Worm (Caenorhabditis elegans) whole organism, L2 larva: Measurements from ENCODE around the gene T15B7.8.

ENCODE experiments used
- F13H6.1 ChIP-seq: sonication (generic microtip); optimal IDR thresholded peaks from 2 replicates; lab custom pipeline; 2016; ENCODE audit warnings: missing genetic modification characterization, missing compliant biosample characterization
- aly-2 ChIP-seq: fragments of 150-350 bp; optimal IDR thresholded peaks from 2 replicates; lab custom pipeline; 2014; ENCODE audit warnings: missing biosample characterization, missing genetic modification characterization
- nhr-10 ChIP-seq: sonication (generic microtip); optimal IDR thresholded peaks from 2 replicates; lab custom pipeline; 2017; ENCODE audit warnings: missing biosample characterization, missing genetic modification characterization
- nhr-11 ChIP-seq: fragments of 150-350 bp; optimal IDR thresholded peaks from 2 replicates; lab custom pipeline; 2014; ENCODE audit warnings: missing biosample characterization, missing genetic modification characterization
- nhr-21 ChIP-seq: fragments of 150-350 bp; optimal IDR thresholded peaks from 2 replicates; lab custom pipeline; 2014; ENCODE audit warnings: missing biosample characterization, missing genetic modification characterization
- unc-39 ChIP-seq: fragments of 150-350 bp; optimal IDR thresholded peaks from 2 replicates; lab custom pipeline; 2014; ENCODE audit warnings: missing biosample characterization, missing genetic modification characterization
- unc-62 ChIP-seq: fragments of 150-350 bp; optimal IDR thresholded peaks from 2 replicates; lab custom pipeline; 2014; ENCODE audit warnings: missing biosample characterization, missing genetic modification reagents, missing genetic modification characterization
- ztf-11 ChIP-seq: sonication (generic microtip); optimal IDR thresholded peaks from 2 replicates; lab custom pipeline; 2017; ENCODE audit warnings: missing biosample characterization, missing genetic modification characterization
- ztf-4 ChIP-seq: fragments of 150-350 bp; optimal IDR thresholded peaks from 2 replicates; lab custom pipeline; 2014; ENCODE audit warnings: missing biosample characterization, missing genetic modification characterization

ce11 chrV:6799564-6799963 is 22.0 kb upstream of the T15B7.8 start, which contains the start of gene dmsr-9:
- no peak for TF ChIP-seq unc-39 (tag; lab: Kevin White, UChicago)
- TF ChIP-seq unc-62 (GFP tag; lab: Kevin White, UChicago), result no peak
- no peak for TF ChIP-seq ztf-4 (tag; lab: Kevin White, UChicago)
- TF ChIP-seq aly-2, result no peak
- TF ChIP-seq nhr-10 (tag; lab: Kevin White, UChicago), result no peak
- TF ChIP-seq ztf-11 (tag; lab: Kevin White, UChicago), result no peak
- no peak for TF ChIP-seq nhr-11 (tag; lab: Kevin White, UChicago)
- TF ChIP-seq F13H6.1, result no peak
- TF ChIP-seq nhr-21 (tag; lab: Kevin White, UChicago), result no peak
